Worm (Caenorhabditis elegans) whole organism, young adult: ENCODE results near the gene Y45F10B.13.

Source experiments
- aptf-3 ChIP-seq: fragments of 200-800 bp; sonication (Bioruptor generic); IDR thresholded peaks from 2 replicates; pipeline ENCODE4 v1.3.6; 2022; ENCODE audit warnings: missing genetic modification characterization, missing compliant biosample characterization
- ceh-27 ChIP-seq: fragments of 200-800 bp; sonication (Bioruptor generic); optimal IDR thresholded peaks from 2 replicates; lab custom pipeline; 2018; ENCODE audit warnings: mild to moderate bottlenecking, missing genetic modification characterization, moderate library complexity, missing compliant biosample characterization
- dpff-1 ChIP-seq: sonication (generic microtip); optimal IDR thresholded peaks from 2 replicates; lab custom pipeline; 2017; ENCODE audit warnings: mild to moderate bottlenecking, missing genetic modification characterization, missing compliant biosample characterization
- ekl-4 ChIP-seq: fragments of 200-800 bp; sonication (Bioruptor generic); IDR thresholded peaks from 2 replicates; pipeline ENCODE4 v1.3.6; 2022; ENCODE audit warnings: missing genetic modification reagents, missing genetic modification characterization, missing compliant biosample characterization
- madf-10 ChIP-seq: sonication (generic microtip); optimal IDR thresholded peaks from 2 replicates; lab custom pipeline; 2016; ENCODE audit warnings: mild to moderate bottlenecking, missing genetic modification characterization, missing compliant biosample characterization
- madf-3 ChIP-seq: fragments of 200-800 bp; sonication (Bioruptor generic); IDR thresholded peaks from 2 replicates; pipeline ENCODE4 v1.3.6; 2022; ENCODE audit warnings: missing genetic modification reagents, missing genetic modification characterization, missing compliant biosample characterization
- tbx-9 ChIP-seq: sonication (generic microtip); optimal IDR thresholded peaks from 2 replicates; lab custom pipeline; 2016; ENCODE audit warnings: borderline replicate concordance, missing genetic modification characterization, inconsistent platforms, missing compliant biosample characterization
- zim-3 ChIP-seq: sonication (generic microtip); optimal IDR thresholded peaks from 2 replicates; lab custom pipeline; 2017; ENCODE audit warnings: mild to moderate bottlenecking, missing genetic modification characterization, moderate library complexity, missing compliant biosample characterization

Y45F10B.13 gene

DNA sequence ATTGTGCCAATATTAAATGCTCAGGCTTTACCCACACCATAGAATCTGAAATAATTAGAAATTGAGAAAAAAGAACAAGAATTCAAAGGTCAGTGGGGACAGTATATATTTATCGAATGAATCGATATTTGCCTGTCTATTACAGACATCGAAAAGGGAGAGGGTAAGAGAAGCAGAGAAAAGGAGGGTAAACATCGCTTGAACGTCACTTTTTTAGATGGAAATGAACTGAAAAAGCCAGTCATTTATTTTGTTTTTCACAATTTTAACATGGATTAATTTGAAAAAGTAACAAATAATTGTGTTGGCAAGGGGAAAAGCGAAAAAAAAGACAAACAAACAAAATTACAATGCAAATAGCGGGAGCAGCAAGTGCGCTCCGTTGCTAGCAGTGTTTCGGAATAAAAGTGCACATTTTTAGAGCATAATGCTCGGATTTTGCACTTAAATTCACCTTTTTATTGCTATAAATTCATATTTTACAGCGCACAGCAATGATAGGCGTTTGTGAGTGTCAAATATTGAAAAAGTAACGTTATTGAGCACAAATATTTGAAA is 58.6 kb downstream of the Y45F10B.13 start, which contains the start of gene tbc-9:
Gene tbc-9 (minus strand): TSS at position 51 of the 558 bp plus-strand sequence.
- TF ChIP-seq tbx-9 (no peak), ceh-27 (GFP tag; lab: Kevin White, UChicago) (no peak), zim-3 (no peak), dpff-1 (tag; lab: Kevin White, UChicago) (no peak), aptf-3 (GFP tag; lab: Robert Waterston, UW) (no peak), madf-10 (tag; lab: Kevin White, UChicago) (no peak), ekl-4 (GFP tag; lab: Robert Waterston, UW) (no peak), madf-3 (GFP tag; lab: Robert Waterston, UW) (no peak)
